Fruit fly (Drosophila melanogaster) whole organism, embryonic: Measurements from ENCODE around the gene CG33258.
A peak's percentile ranks its signal among the peaks of the same experiment; 100 is the strongest.

Experiments used
- Abd-B ChIP-seq: fragments of 200-800 bp; sonication (Bioruptor generic); optimal IDR thresholded peaks from 2 replicates; lab custom pipeline; 2018; ENCODE audit warnings: missing biosample characterization, mild to moderate bottlenecking, missing genetic modification characterization, moderate library complexity
- B-H1 ChIP-seq: fragments of 200-800 bp; sonication (Bioruptor generic); IDR thresholded peaks from 3 replicates; pipeline ENCODE4 v1.3.6; 2022; ENCODE audit warnings: missing biosample characterization, missing genetic modification characterization
- BEAF-32 ChIP-seq: fragments of 200-800 bp; sonication (Bioruptor generic); optimal IDR thresholded peaks from 3 replicates; lab custom pipeline; 2017; ENCODE audit warnings: missing biosample characterization, missing genetic modification characterization, mild to moderate bottlenecking, moderate library complexity, missing genetic modification reagents
- CG10959 ChIP-seq: fragments of 200-800 bp; sonication (Bioruptor generic); IDR thresholded peaks from 2 replicates; pipeline ENCODE4 v1.3.6; 2022; ENCODE audit warnings: missing biosample characterization, missing genetic modification characterization
- CG10979 ChIP-seq: fragments of 200-800 bp; sonication (Bioruptor generic); optimal IDR thresholded peaks from 2 replicates; lab custom pipeline; 2018; ENCODE audit warnings: missing biosample characterization, mild to moderate bottlenecking, missing genetic modification characterization, moderate library complexity
- CG11456 ChIP-seq: fragments of 200-800 bp; sonication (Bioruptor generic); IDR thresholded peaks from 3 replicates; pipeline ENCODE4 v1.3.6; 2022; ENCODE audit warnings: missing biosample characterization, missing genetic modification characterization
- CG12391 ChIP-seq: fragments of 200-800 bp; sonication (Bioruptor generic); optimal IDR thresholded peaks from 3 replicates; lab custom pipeline; 2018; ENCODE audit warnings: missing biosample characterization, mild to moderate bottlenecking, missing genetic modification characterization, moderate library complexity
- CG13624 ChIP-seq: fragments of 200-800 bp; sonication (Bioruptor generic); optimal IDR thresholded peaks from 2 replicates; lab custom pipeline; 2016; ENCODE audit warnings: missing biosample characterization, missing genetic modification characterization
- CG18262 ChIP-seq: fragments of 200-800 bp; optimal IDR thresholded peaks from 3 replicates; lab custom pipeline; 2019; ENCODE audit warnings: missing biosample characterization, mild to moderate bottlenecking, missing genetic modification characterization, moderate library complexity
- CG32767 ChIP-seq: fragments of 200-800 bp; sonication (Bioruptor generic); IDR thresholded peaks from 2 replicates; pipeline ENCODE4 v1.3.6; 2022; ENCODE audit warnings: missing biosample characterization, missing genetic modification characterization
- CG32772 ChIP-seq: fragments of 200-800 bp; sonication (Bioruptor generic); IDR thresholded peaks from 2 replicates; pipeline ENCODE4 v1.3.6; 2022; ENCODE audit warnings: missing biosample characterization, missing genetic modification characterization
- CG4282 ChIP-seq: fragments of 200-800 bp; sonication (Bioruptor generic); optimal IDR thresholded peaks from 2 replicates; lab custom pipeline; 2016; ENCODE audit warnings: missing biosample characterization, missing genetic modification characterization
- CG6854 ChIP-seq: fragments of 200-800 bp; sonication (Bioruptor generic); optimal IDR thresholded peaks from 3 replicates; lab custom pipeline; 2017; ENCODE audit warnings: missing biosample characterization, mild to moderate bottlenecking, missing genetic modification characterization
- CG7357 ChIP-seq: fragments of 200-800 bp; sonication (Bioruptor generic); IDR thresholded peaks from 3 replicates; pipeline ENCODE4 v1.3.6; 2022; ENCODE audit warnings: missing biosample characterization, missing genetic modification characterization
- CG7786 ChIP-seq: fragments of 200-800 bp; sonication (Bioruptor generic); optimal IDR thresholded peaks from 2 replicates; lab custom pipeline; 2016; ENCODE audit warnings: missing biosample characterization, missing genetic modification characterization
- CG7839 ChIP-seq: fragments of 200-800 bp; sonication (Bioruptor generic); optimal IDR thresholded peaks from 3 replicates; lab custom pipeline; 2018; ENCODE audit warnings: missing biosample characterization, mild to moderate bottlenecking, missing genetic modification characterization, moderate library complexity
- CG8944 ChIP-seq: fragments of 200-800 bp; sonication (Bioruptor generic); optimal IDR thresholded peaks from 3 replicates; lab custom pipeline; 2016; ENCODE audit warnings: missing biosample characterization, missing genetic modification characterization
- CkIIα-i1 ChIP-seq: fragments of 200-800 bp; sonication (Bioruptor generic); IDR thresholded peaks from 2 replicates; pipeline ENCODE4 v1.3.6; 2022; ENCODE audit warnings: missing biosample characterization, missing genetic modification characterization
- Dad ChIP-seq: fragments of 200-800 bp; sonication (Bioruptor generic); optimal IDR thresholded peaks from 3 replicates; lab custom pipeline; 2016; ENCODE audit warnings: missing biosample characterization, missing genetic modification characterization
- H15 ChIP-seq: fragments of 200-800 bp; sonication (Bioruptor generic); IDR thresholded peaks from 3 replicates; pipeline ENCODE4 v1.3.6; 2022; ENCODE audit warnings: missing biosample characterization, missing genetic modification characterization
- Hr39 ChIP-seq: fragments of >200 bp; optimal IDR thresholded peaks from 2 replicates; lab custom pipeline; 2017
- Kr ChIP-seq: fragments of 200-800 bp; sonication (Bioruptor generic); optimal IDR thresholded peaks from 2 replicates; lab custom pipeline; 2017; ENCODE audit warnings: missing biosample characterization, mild to moderate bottlenecking, missing genetic modification characterization
- NC2α ChIP-seq: fragments of 200-800 bp; sonication (Bioruptor generic); optimal IDR thresholded peaks from 2 replicates; lab custom pipeline; 2016; ENCODE audit warnings: missing biosample characterization, missing genetic modification characterization
- Optix ChIP-seq: fragments of 200-800 bp; sonication (Bioruptor generic); IDR thresholded peaks from 3 replicates; pipeline ENCODE4 v1.3.6; 2022; ENCODE audit warnings: missing biosample characterization, missing genetic modification characterization
- Stat92E ChIP-seq, 3 experiments: fragments of >200 bp in 2 of 3; fragments of 200-800 bp in 1 of 3; sonication (Bioruptor generic) in 1 of 3; optimal IDR thresholded peaks; 2 replicates each; lab custom pipeline; 2017 to 2019; ENCODE audit warnings: missing biosample characterization in 3 of 3, missing genetic modification characterization in 3 of 3, mild to moderate bottlenecking in 1 of 3, moderate library complexity in 1 of 3
- Tbp ChIP-seq: fragments of >200 bp; optimal IDR thresholded peaks from 2 replicates; lab custom pipeline; 2018; ENCODE audit warnings: missing biosample characterization, missing genetic modification characterization
- Xbp1 ChIP-seq: fragments of 200-800 bp; sonication (Bioruptor generic); optimal IDR thresholded peaks from 3 replicates; lab custom pipeline; 2016; ENCODE audit warnings: missing biosample characterization, mild to moderate bottlenecking, missing genetic modification characterization
- YL-1 ChIP-seq: fragments of 200-800 bp; sonication (Bioruptor generic); optimal IDR thresholded peaks from 3 replicates; lab custom pipeline; 2017; ENCODE audit warnings: missing biosample characterization, mild to moderate bottlenecking, missing genetic modification characterization
- amos ChIP-seq: fragments of 200-800 bp; sonication (Bioruptor generic); IDR thresholded peaks from 2 replicates; pipeline ENCODE4 v1.3.6; 2022; ENCODE audit warnings: missing biosample characterization, missing genetic modification characterization; ENCODE audit not compliant: partially characterized antibody
- aop ChIP-seq: fragments of 200-800 bp; sonication (Bioruptor generic); IDR thresholded peaks from 2 replicates; pipeline ENCODE4 v1.3.6; 2022; ENCODE audit warnings: missing biosample characterization, missing genetic modification characterization
- ase ChIP-seq: fragments of 200-800 bp; sonication (Bioruptor generic); IDR thresholded peaks from 3 replicates; pipeline ENCODE4 v1.3.6; 2022; ENCODE audit warnings: missing biosample characterization, missing genetic modification characterization
- bab2 ChIP-seq: fragments of 200-800 bp; sonication (Bioruptor generic); optimal IDR thresholded peaks from 2 replicates; lab custom pipeline; 2016; ENCODE audit warnings: missing biosample characterization, missing genetic modification characterization
- bsh ChIP-seq, 2 experiments: fragments of 200-800 bp; sonication (Bioruptor generic); optimal IDR thresholded peaks; 2 replicates each; lab custom pipeline; 2017 to 2018; ENCODE audit warnings: mild to moderate bottlenecking in 2 of 2, missing biosample characterization in 2 of 2, missing genetic modification characterization in 2 of 2, moderate library complexity in 1 of 2
- chif ChIP-seq, 2 experiments: fragments of 200-800 bp; sonication (Bioruptor generic); optimal IDR thresholded peaks; 3 replicates each; lab custom pipeline; 2016; ENCODE audit warnings: missing biosample characterization in 2 of 2, missing genetic modification characterization in 2 of 2
- eve ChIP-seq, 2 experiments: fragments of >200 bp; optimal IDR thresholded peaks; 2 replicates each; lab custom pipeline; 2017; ENCODE audit warnings: missing biosample characterization in 2 of 2, missing genetic modification characterization in 2 of 2
- grau ChIP-seq: fragments of 200-800 bp; optimal IDR thresholded peaks from 3 replicates; lab custom pipeline; 2019; ENCODE audit warnings: missing biosample characterization, mild to moderate bottlenecking, missing genetic modification characterization, moderate library complexity
- hkb ChIP-seq, 2 experiments: fragments of 200-800 bp in 1 of 2; fragments of >200 bp in 1 of 2; sonication (Bioruptor generic) in 1 of 2; IDR thresholded peaks in 1 of 2; optimal IDR thresholded peaks in 1 of 2; 2 replicates each; pipeline versions ENCODE4 v1.3.6 to Lab custom; 2017 to 2022; ENCODE audit warnings: missing biosample characterization in 1 of 2, missing genetic modification characterization in 1 of 2
- inv ChIP-seq: fragments of 200-800 bp; sonication (Bioruptor generic); IDR thresholded peaks from 2 replicates; pipeline ENCODE4 v1.3.6; 2022; ENCODE audit warnings: missing biosample characterization, missing genetic modification characterization; ENCODE audit not compliant: partially characterized antibody
- klu ChIP-seq: fragments of 200-800 bp; sonication (Bioruptor generic); IDR thresholded peaks from 2 replicates; pipeline ENCODE4 v1.3.6; 2022; ENCODE audit warnings: missing biosample characterization, missing genetic modification characterization
- kni ChIP-seq: fragments of 200-800 bp; sonication (Bioruptor generic); optimal IDR thresholded peaks from 3 replicates; lab custom pipeline; 2017; ENCODE audit warnings: mild to moderate bottlenecking, missing biosample characterization, missing genetic modification reagents, missing genetic modification characterization
- lbe ChIP-seq: fragments of 200-800 bp; sonication (Bioruptor generic); optimal IDR thresholded peaks from 2 replicates; lab custom pipeline; 2016; ENCODE audit warnings: missing biosample characterization, mild to moderate bottlenecking, missing genetic modification characterization
- nerfin-1 ChIP-seq: fragments of 200-800 bp; sonication (Bioruptor generic); optimal IDR thresholded peaks from 3 replicates; lab custom pipeline; 2019; ENCODE audit warnings: missing biosample characterization, mild to moderate bottlenecking, missing genetic modification characterization, moderate library complexity
- rib ChIP-seq: fragments of 200-800 bp; sonication (Bioruptor generic); IDR thresholded peaks from 2 replicates; pipeline ENCODE4 v1.3.6; 2022; ENCODE audit warnings: missing biosample characterization, missing genetic modification characterization
- run ChIP-seq: fragments of 200-800 bp; sonication (Bioruptor generic); optimal IDR thresholded peaks from 3 replicates; lab custom pipeline; 2018; ENCODE audit warnings: missing biosample characterization, mild to moderate bottlenecking, missing genetic modification characterization
- sd ChIP-seq: fragments of 200-800 bp; sonication (Bioruptor generic); optimal IDR thresholded peaks from 3 replicates; lab custom pipeline; 2018; ENCODE audit warnings: missing biosample characterization, mild to moderate bottlenecking, missing genetic modification characterization, moderate library complexity
- unc-4 ChIP-seq: fragments of 200-800 bp; sonication (Bioruptor generic); IDR thresholded peaks from 2 replicates; pipeline ENCODE4 v1.3.6; 2022; ENCODE audit warnings: missing biosample characterization, missing genetic modification characterization; ENCODE audit not compliant: partially characterized antibody
- vvl ChIP-seq: fragments of 200-800 bp; sonication (Bioruptor generic); IDR thresholded peaks from 2 replicates; pipeline ENCODE4 v1.3.6; 2022; ENCODE audit warnings: missing biosample characterization, missing genetic modification characterization
- zfh2 ChIP-seq: fragments of 200-800 bp; sonication (Bioruptor generic); optimal IDR thresholded peaks from 2 replicates; lab custom pipeline; 2016; ENCODE audit warnings: missing biosample characterization, missing genetic modification characterization

The CG33258 gene

dm6 chr3L:16049955-16050886 lies 32.1 kb upstream of the CG33258 start (continued):
- TF ChIP-seq CG32772: peak; percentile 24; the same call in 1 of the 2 replicates
- TF ChIP-seq CG10959 (GFP tag; lab: Robert Waterston, UW): 0 out of 2 replicates have a peak, but pooled peaks have one; percentile 12
- peak; percentile 27 for TF ChIP-seq CG10979
- TF ChIP-seq Kr: peak; percentile 82
- TF ChIP-seq CG32767 (GFP tag; lab: Robert Waterston, UW): no peak
- TF ChIP-seq Stat92E (GFP tag; optimal IDR thresholded peaks at IDR 0.05; lab: Kevin White, UChicago): no peak
- TF ChIP-seq CG12391 (tag; lab: Kevin White, UChicago): peak; percentile 22
- no peak for TF ChIP-seq hkb (optimal IDR thresholded peaks at IDR 0.05; lab: Kevin White, UChicago)
- TF ChIP-seq hkb (GFP tag; IDR thresholded peaks at IDR 0.05; lab: Robert Waterston, UW): no peak; the same call in 1 of the 2 replicates
- TF ChIP-seq CG4282 (GFP tag; lab: Kevin White, UChicago): peak; percentile 17
- peak; percentile 35 for TF ChIP-seq CG18262 (tag; lab: Kevin White, UChicago)
- no peak for TF ChIP-seq CG8944 (GFP tag; lab: Kevin White, UChicago)
- TF ChIP-seq H15: no peak
- no peak for TF ChIP-seq lbe
- no peak for TF ChIP-seq CkIIα-i1 (GFP tag; lab: Robert Waterston, UW)
- peak; percentile 36 for TF ChIP-seq CG6854 (GFP tag; lab: Kevin White, UChicago)
- peak; percentile 38; the same call in 1 of the 2 replicates for TF ChIP-seq rib (GFP tag; lab: Robert Waterston, UW)
- TF ChIP-seq Tbp (GFP tag; lab: Kevin White, UChicago): no peak
- peak; percentile 73 for TF ChIP-seq kni (GFP tag; lab: Kevin White, UChicago)
- TF ChIP-seq Optix (GFP tag; lab: Robert Waterston, UW): no peak
- no peak for TF ChIP-seq ase (GFP tag; lab: Robert Waterston, UW)
- TF ChIP-seq run (tag; lab: Kevin White, UChicago): peak; percentile 72
- no peak for TF ChIP-seq CG7786 (GFP tag; lab: Kevin White, UChicago)
- peak; percentile 94 for TF ChIP-seq nerfin-1 (tag; lab: Kevin White, UChicago)
- peak; percentile 53 for TF ChIP-seq YL-1 (GFP tag; lab: Kevin White, UChicago)
- peak; percentile 26; the same call in 1 of the 2 replicates for TF ChIP-seq vvl (GFP tag; lab: Robert Waterston, UW)
- TF ChIP-seq grau (tag; lab: Kevin White, UChicago): peak; percentile 9
- TF ChIP-seq sd (tag; lab: Kevin White, UChicago): peak; percentile 90
- peak; percentile 19 to 57 for TF ChIP-seq bsh (GFP tag; optimal IDR thresholded peaks at IDR 0.05; lab: Kevin White, UChicago)
- no peak for TF ChIP-seq Abd-B (GFP tag; lab: Kevin White, UChicago)
- peak; percentile 18 for TF ChIP-seq CG7839 (tag; lab: Kevin White, UChicago)
- TF ChIP-seq Xbp1 (GFP tag; lab: Kevin White, UChicago): no peak
- TF ChIP-seq zfh2 (GFP tag; lab: Kevin White, UChicago): no peak
- TF ChIP-seq aop (GFP tag; lab: Robert Waterston, UW): no peak
- no peak for TF ChIP-seq NC2α (GFP tag; lab: Kevin White, UChicago)
- no peak for TF ChIP-seq BEAF-32
- TF ChIP-seq klu (GFP tag; lab: Robert Waterston, UW): no peak
- no peak for TF ChIP-seq chif (GFP tag; optimal IDR thresholded peaks at IDR 0.05; lab: Kevin White, UChicago)
- no peak for TF ChIP-seq Dad
- peak in 1 of 2 experiments; percentile 61 for TF ChIP-seq eve (GFP tag; optimal IDR thresholded peaks at IDR 0.05; lab: Kevin White, UChicago)
- TF ChIP-seq bab2 (GFP tag; lab: Kevin White, UChicago): no peak
- no peak for TF ChIP-seq CG7357 (GFP tag; lab: Robert Waterston, UW)
- TF ChIP-seq unc-4 (GFP tag; lab: Robert Waterston, UW): peak; percentile 19; the same call in 1 of the 2 replicates
- TF ChIP-seq CG13624 (GFP tag; lab: Kevin White, UChicago): peak; percentile 64
- TF ChIP-seq B-H1 (GFP tag; lab: Robert Waterston, UW): no peak
- no peak for TF ChIP-seq inv (GFP tag; lab: Robert Waterston, UW)
- TF ChIP-seq CG11456 (GFP tag; lab: Robert Waterston, UW): 0 out of 3 replicates have a peak, but pooled peaks have one; percentile 40
- no peak for TF ChIP-seq amos (GFP tag; lab: Robert Waterston, UW)
- TF ChIP-seq Hr39 (lab: Kevin White, UChicago): no peak
